Fruit fly (Drosophila melanogaster) whole organism, embryonic: ENCODE data around the gene CG13920.

Experiments
- Antp ChIP-seq: fragments of 200-800 bp; sonication (Bioruptor generic); optimal IDR thresholded peaks from 3 replicates; lab custom pipeline; 2016; ENCODE audit warnings: missing biosample characterization, missing genetic modification characterization
- Atf6 ChIP-seq: fragments of 200-800 bp; sonication (Bioruptor generic); IDR thresholded peaks from 2 replicates; pipeline ENCODE4 v1.3.6; 2022; ENCODE audit warnings: missing biosample characterization, missing genetic modification characterization
- CG10209 ChIP-seq: fragments of 200-800 bp; sonication (Bioruptor generic); optimal IDR thresholded peaks from 3 replicates; lab custom pipeline; 2017; ENCODE audit warnings: missing biosample characterization, mild to moderate bottlenecking, missing genetic modification characterization, missing genetic modification reagents
- CG10543 ChIP-seq: fragments of 200-800 bp; sonication (Bioruptor generic); optimal IDR thresholded peaks from 3 replicates; lab custom pipeline; 2017; ENCODE audit warnings: missing biosample characterization, mild to moderate bottlenecking, missing genetic modification characterization, moderate library complexity
- CG14050 ChIP-seq: fragments of 200-800 bp; sonication (Bioruptor generic); IDR thresholded peaks from 3 replicates; pipeline ENCODE4 v1.3.6; 2022; ENCODE audit warnings: missing biosample characterization, missing genetic modification characterization
- CG15073 ChIP-seq: fragments of 200-800 bp; sonication (Bioruptor generic); optimal IDR thresholded peaks from 2 replicates; lab custom pipeline; 2016; ENCODE audit warnings: missing biosample characterization, missing genetic modification characterization
- CG16779 ChIP-seq: fragments of 200-800 bp; sonication (Bioruptor generic); IDR thresholded peaks from 2 replicates; pipeline ENCODE4 v1.3.6; 2022; ENCODE audit warnings: missing biosample characterization, missing genetic modification characterization
- CG17359 ChIP-seq: fragments of 200-800 bp; sonication (Bioruptor generic); optimal IDR thresholded peaks from 3 replicates; lab custom pipeline; 2018; ENCODE audit warnings: missing biosample characterization, mild to moderate bottlenecking, missing genetic modification characterization, moderate library complexity
- CG31224 ChIP-seq: fragments of 200-800 bp; sonication (Bioruptor generic); IDR thresholded peaks from 2 replicates; pipeline ENCODE4 v1.3.6; 2022; ENCODE audit warnings: missing biosample characterization, missing genetic modification characterization
- CG34376 ChIP-seq: fragments of 200-800 bp; sonication (Bioruptor generic); optimal IDR thresholded peaks from 2 replicates; lab custom pipeline; 2018; ENCODE audit warnings: missing biosample characterization, mild to moderate bottlenecking, missing genetic modification characterization
- CG3995 ChIP-seq: fragments of 200-800 bp; sonication (Bioruptor generic); optimal IDR thresholded peaks from 3 replicates; lab custom pipeline; 2016; ENCODE audit warnings: missing biosample characterization, missing genetic modification characterization
- CG4617 ChIP-seq: fragments of 200-800 bp; sonication (Bioruptor generic); optimal IDR thresholded peaks from 3 replicates; lab custom pipeline; 2016; ENCODE audit warnings: missing biosample characterization, missing genetic modification characterization, borderline replicate concordance
- CG7357 ChIP-seq: fragments of 200-800 bp; sonication (Bioruptor generic); IDR thresholded peaks from 3 replicates; pipeline ENCODE4 v1.3.6; 2022; ENCODE audit warnings: missing biosample characterization, missing genetic modification characterization
- CG7745 ChIP-seq: fragments of 200-800 bp; sonication (Bioruptor generic); optimal IDR thresholded peaks from 2 replicates; lab custom pipeline; 2018; ENCODE audit warnings: missing biosample characterization, mild to moderate bottlenecking, missing genetic modification characterization, moderate library complexity
- CG8089 ChIP-seq: fragments of 200-800 bp; sonication (Bioruptor generic); optimal IDR thresholded peaks from 3 replicates; lab custom pipeline; 2016; ENCODE audit warnings: missing biosample characterization, missing genetic modification characterization
- CoRest ChIP-seq: fragments of 200-800 bp; sonication (Bioruptor generic); optimal IDR thresholded peaks from 3 replicates; lab custom pipeline; 2018; ENCODE audit warnings: missing biosample characterization, mild to moderate bottlenecking, missing genetic modification characterization, moderate library complexity
- D19B ChIP-seq: fragments of 200-800 bp; sonication (Bioruptor generic); optimal IDR thresholded peaks from 2 replicates; lab custom pipeline; 2017; ENCODE audit warnings: missing biosample characterization, mild to moderate bottlenecking, missing genetic modification characterization
- Dad ChIP-seq: fragments of 200-800 bp; sonication (Bioruptor generic); optimal IDR thresholded peaks from 3 replicates; lab custom pipeline; 2016; ENCODE audit warnings: missing biosample characterization, missing genetic modification characterization
- Deaf1 ChIP-seq: fragments of 200-800 bp; optimal IDR thresholded peaks from 3 replicates; lab custom pipeline; 2019; ENCODE audit warnings: missing biosample characterization, mild to moderate bottlenecking, missing genetic modification characterization, moderate library complexity
- Ets65A ChIP-seq: fragments of 200-800 bp; sonication (Bioruptor generic); peaks from one replicate; lab custom pipeline; 2016; ENCODE audit warnings: missing biosample characterization, missing genetic modification characterization
- Fer1 ChIP-seq: fragments of 200-800 bp; sonication (Bioruptor generic); optimal IDR thresholded peaks from 2 replicates; lab custom pipeline; 2017; ENCODE audit warnings: missing biosample characterization, mild to moderate bottlenecking, missing genetic modification characterization
- HHEX ChIP-seq: fragments of 200-800 bp; sonication (Bioruptor generic); optimal IDR thresholded peaks from 3 replicates; lab custom pipeline; 2017; ENCODE audit warnings: missing biosample characterization, mild to moderate bottlenecking, missing genetic modification characterization, missing genetic modification reagents
- Hr78 ChIP-seq, 2 experiments: fragments of 200-800 bp in 1 of 2; fragments of >200 bp in 1 of 2; sonication (Bioruptor generic) in 1 of 2; optimal IDR thresholded peaks; 2 replicates each; lab custom pipeline; 2017 to 2019; ENCODE audit warnings: missing biosample characterization in 2 of 2, missing genetic modification characterization in 2 of 2, mild to moderate bottlenecking in 1 of 2, moderate library complexity in 1 of 2
- Kr ChIP-seq: fragments of 200-800 bp; sonication (Bioruptor generic); optimal IDR thresholded peaks from 2 replicates; lab custom pipeline; 2017; ENCODE audit warnings: missing biosample characterization, mild to moderate bottlenecking, missing genetic modification characterization
- Opbp ChIP-seq: fragments of 200-800 bp; sonication (Bioruptor generic); IDR thresholded peaks from 3 replicates; pipeline ENCODE4 v1.3.6; 2022; ENCODE audit warnings: missing biosample characterization, missing genetic modification characterization; ENCODE audit not compliant: partially characterized antibody
- Sry-δ ChIP-seq: fragments of 200-800 bp; sonication (Bioruptor generic); optimal IDR thresholded peaks from 2 replicates; lab custom pipeline; 2016; ENCODE audit warnings: missing biosample characterization, missing genetic modification characterization
- Ssrp ChIP-seq: fragments of 200-800 bp; sonication (Bioruptor generic); optimal IDR thresholded peaks from 2 replicates; lab custom pipeline; 2018; ENCODE audit warnings: missing biosample characterization, mild to moderate bottlenecking, missing genetic modification characterization, moderate library complexity
- Trl ChIP-seq, 3 experiments: fragments of >200 bp in 2 of 3; fragments of 200-800 bp in 1 of 3; sonication (Bioruptor generic) in 1 of 3; optimal IDR thresholded peaks; 2 replicates in 1 of 3; 3 replicates in 2 of 3; lab custom pipeline; 2016 to 2017; ENCODE audit warnings: missing biosample characterization in 1 of 3, missing genetic modification characterization in 1 of 3
- abd-A ChIP-seq: fragments of 200-800 bp; sonication (Bioruptor generic); optimal IDR thresholded peaks from 3 replicates; lab custom pipeline; 2019; ENCODE audit warnings: missing biosample characterization, mild to moderate bottlenecking, missing genetic modification characterization, moderate library complexity
- bowl ChIP-seq: fragments of 200-800 bp; sonication (Bioruptor generic); IDR thresholded peaks from 2 replicates; pipeline ENCODE4 v1.3.6; 2022; ENCODE audit warnings: missing biosample characterization, missing genetic modification characterization
- cad ChIP-seq: fragments of >200 bp; optimal IDR thresholded peaks from 2 replicates; lab custom pipeline; 2017; ENCODE audit warnings: missing biosample characterization, missing genetic modification characterization
- crc ChIP-seq: fragments of 200-800 bp; sonication (Bioruptor generic); optimal IDR thresholded peaks from 2 replicates; lab custom pipeline; 2016; ENCODE audit warnings: missing biosample characterization, missing genetic modification characterization
- kah ChIP-seq: fragments of 200-800 bp; sonication (Bioruptor generic); optimal IDR thresholded peaks from 2 replicates; lab custom pipeline; 2018; ENCODE audit warnings: missing biosample characterization, mild to moderate bottlenecking, missing genetic modification characterization
- ken ChIP-seq: fragments of 200-800 bp; sonication (Bioruptor generic); IDR thresholded peaks from 3 replicates; pipeline ENCODE4 v1.3.6; 2022; ENCODE audit warnings: missing biosample characterization, missing genetic modification characterization
- mam ChIP-seq: fragments of 200-800 bp; sonication (Bioruptor generic); optimal IDR thresholded peaks from 3 replicates; lab custom pipeline; 2016; ENCODE audit warnings: missing biosample characterization, missing genetic modification characterization
- nerfin-1 ChIP-seq: fragments of 200-800 bp; sonication (Bioruptor generic); optimal IDR thresholded peaks from 3 replicates; lab custom pipeline; 2019; ENCODE audit warnings: missing biosample characterization, mild to moderate bottlenecking, missing genetic modification characterization, moderate library complexity
- odd ChIP-seq: fragments of 200-800 bp; sonication (Bioruptor generic); optimal IDR thresholded peaks from 2 replicates; lab custom pipeline; 2017; ENCODE audit warnings: missing biosample characterization, mild to moderate bottlenecking, missing genetic modification characterization
- pita ChIP-seq: fragments of 200-800 bp; sonication (Bioruptor generic); optimal IDR thresholded peaks from 2 replicates; lab custom pipeline; 2017; ENCODE audit warnings: missing biosample characterization, mild to moderate bottlenecking, missing genetic modification characterization
- pum ChIP-seq: fragments of 200-800 bp; sonication (Bioruptor generic); optimal IDR thresholded peaks from 2 replicates; lab custom pipeline; 2016; ENCODE audit warnings: missing biosample characterization, missing genetic modification characterization
- rib ChIP-seq: fragments of 200-800 bp; sonication (Bioruptor generic); IDR thresholded peaks from 2 replicates; pipeline ENCODE4 v1.3.6; 2022; ENCODE audit warnings: missing biosample characterization, missing genetic modification characterization
- seq ChIP-seq: fragments of 200-800 bp; sonication (Bioruptor generic); IDR thresholded peaks from 2 replicates; pipeline ENCODE4 v1.3.6; 2022; ENCODE audit warnings: missing biosample characterization, missing genetic modification characterization
- so ChIP-seq: fragments of 200-800 bp; sonication (Bioruptor generic); IDR thresholded peaks from 3 replicates; pipeline ENCODE4 v1.3.6; 2022; ENCODE audit warnings: missing biosample characterization, missing genetic modification characterization
- sqz ChIP-seq: fragments of 200-800 bp; sonication (Bioruptor generic); optimal IDR thresholded peaks from 3 replicates; lab custom pipeline; 2018; ENCODE audit warnings: missing biosample characterization, mild to moderate bottlenecking, missing genetic modification characterization
- stc ChIP-seq: fragments of 200-800 bp; sonication (Bioruptor generic); IDR thresholded peaks from 2 replicates; pipeline ENCODE4 v1.3.6; 2022; ENCODE audit warnings: missing biosample characterization, missing genetic modification characterization
- sug ChIP-seq: fragments of 200-800 bp; optimal IDR thresholded peaks from 2 replicates; lab custom pipeline; 2019; ENCODE audit warnings: missing biosample characterization, mild to moderate bottlenecking, missing genetic modification characterization, moderate library complexity
- unc-4 ChIP-seq: fragments of 200-800 bp; sonication (Bioruptor generic); IDR thresholded peaks from 2 replicates; pipeline ENCODE4 v1.3.6; 2022; ENCODE audit warnings: missing biosample characterization, missing genetic modification characterization; ENCODE audit not compliant: partially characterized antibody
- vnd ChIP-seq: fragments of 200-800 bp; sonication (Bioruptor generic); IDR thresholded peaks from 3 replicates; pipeline ENCODE4 v1.3.6; 2022; ENCODE audit warnings: missing biosample characterization, missing genetic modification characterization; ENCODE audit not compliant: partially characterized antibody
- vvl ChIP-seq: fragments of 200-800 bp; sonication (Bioruptor generic); IDR thresholded peaks from 2 replicates; pipeline ENCODE4 v1.3.6; 2022; ENCODE audit warnings: missing biosample characterization, missing genetic modification characterization
- z ChIP-seq: fragments of 200-800 bp; sonication (Bioruptor generic); IDR thresholded peaks from 3 replicates; pipeline ENCODE4 v1.3.6; 2022; ENCODE audit warnings: missing biosample characterization, missing genetic modification characterization
- zfh1 ChIP-seq: fragments of 200-800 bp; sonication (Bioruptor generic); IDR thresholded peaks from 3 replicates; pipeline ENCODE4 v1.3.6; 2022; ENCODE audit warnings: missing biosample characterization, missing genetic modification characterization

CG13920 gene

DNA sequence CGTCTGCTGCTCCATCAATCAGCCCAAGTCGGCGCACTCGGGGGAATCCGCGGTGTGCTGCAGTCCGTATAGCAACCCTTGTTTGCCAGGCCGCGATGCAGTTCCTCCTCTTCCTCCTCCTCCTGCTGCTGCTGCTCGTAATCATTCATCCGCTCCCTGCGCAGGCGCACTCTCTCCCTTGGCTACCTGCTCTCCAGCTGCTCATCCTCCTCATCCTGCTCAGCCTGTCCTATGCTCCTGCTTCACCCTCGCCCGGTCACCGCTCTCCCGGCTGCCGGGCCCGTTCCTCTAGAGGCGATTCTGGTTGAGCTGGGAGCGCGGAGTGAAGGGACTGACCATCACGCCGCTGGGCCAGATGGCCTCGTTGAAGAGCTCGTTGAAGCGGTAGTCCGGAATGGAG is 21.8 kb upstream of the CG13920 start (continued):
- no peak for TF ChIP-seq unc-4
- peak; percentile 31 for TF ChIP-seq Deaf1 (tag; lab: Kevin White, UChicago)
- no peak for TF ChIP-seq kah (GFP tag; lab: Kevin White, UChicago)
- TF ChIP-seq zfh1, result no peak
- no peak for TF ChIP-seq CG17359
- no peak for TF ChIP-seq bowl (GFP tag; lab: Robert Waterston, UW)
- TF ChIP-seq sqz (GFP tag; lab: Kevin White, UChicago), result no peak
- TF ChIP-seq HHEX, result no peak
- TF ChIP-seq CoRest (tag; lab: Kevin White, UChicago), result no peak
- no peak for TF ChIP-seq mam (GFP tag; lab: Kevin White, UChicago)
- TF ChIP-seq odd, result no peak
- TF ChIP-seq CG4617 (GFP tag; lab: Kevin White, UChicago), result no peak
- no peak for TF ChIP-seq pum
- peak; percentile 48; the same call in 1 of the 2 replicates for TF ChIP-seq CG31224
- no peak for TF ChIP-seq CG15073

DNA sequence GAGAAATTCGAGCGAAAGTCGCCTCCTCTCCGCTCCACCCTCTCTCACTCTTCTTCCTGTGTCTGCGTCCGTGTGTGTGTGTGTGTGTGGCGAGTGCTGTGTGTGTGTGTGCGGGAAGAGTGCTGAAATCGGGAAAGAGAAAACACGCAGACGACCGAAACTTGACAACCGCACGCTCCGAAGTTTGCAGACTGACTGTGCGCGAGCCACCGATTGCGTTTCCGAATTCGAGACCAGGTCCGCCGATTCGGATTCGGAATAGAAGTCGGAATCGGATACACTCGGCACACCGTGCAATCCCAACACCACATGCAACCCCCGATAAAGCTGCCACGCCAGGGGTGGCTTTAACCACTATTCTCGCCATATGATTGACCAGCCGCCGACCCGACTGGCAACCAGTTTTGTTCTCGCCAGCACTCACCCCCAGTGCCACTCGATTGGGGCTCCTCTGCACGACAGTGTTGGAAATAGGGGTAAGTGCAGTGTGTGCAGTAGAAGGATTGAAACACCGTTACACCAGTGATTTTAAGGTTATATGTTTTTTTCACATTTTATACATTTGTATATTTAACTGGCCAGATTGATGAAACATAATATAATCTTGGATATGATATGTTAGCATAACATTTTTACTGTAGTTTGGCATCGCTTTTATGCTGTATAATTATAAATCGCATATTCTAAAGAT is 20.4 kb upstream of the CG13920 start, which contains the start of gene CG13928:
TSS of gene CG13928 (minus strand) at position 202 of the 691 bp plus-strand sequence.
- TF ChIP-seq CG14050 (GFP tag; lab: Robert Waterston, UW), result no peak
- TF ChIP-seq CG10543 (GFP tag; lab: Kevin White, UChicago), result peak; percentile 19
- 0 out of 2 replicates have a peak, but pooled peaks have one; percentile 18 for TF ChIP-seq vvl
- TF ChIP-seq Antp (GFP tag; lab: Kevin White, UChicago), result no peak
- TF ChIP-seq so (GFP tag; lab: Robert Waterston, UW), result 0 out of 3 replicates have a peak, but pooled peaks have one; percentile 30
- no peak for TF ChIP-seq CG10209 (GFP tag; lab: Kevin White, UChicago)
- peak; percentile 60 for TF ChIP-seq CG3995 (GFP tag; lab: Kevin White, UChicago)
- no peak for TF ChIP-seq D19B (GFP tag; lab: Kevin White, UChicago)
- TF ChIP-seq ken (GFP tag; lab: Robert Waterston, UW), result no peak
- TF ChIP-seq pita, result no peak
- no peak for TF ChIP-seq Ets65A
- 0 out of 3 replicates have a peak, but pooled peaks have one; percentile 12 for TF ChIP-seq vnd (GFP tag; lab: Robert Waterston, UW)
- TF ChIP-seq Fer1, result peak; percentile 40
- no peak for TF ChIP-seq CG8089 (GFP tag; lab: Kevin White, UChicago)
- TF ChIP-seq rib (GFP tag; lab: Robert Waterston, UW), result no peak
- no peak for TF ChIP-seq stc (GFP tag; lab: Robert Waterston, UW)
- TF ChIP-seq CG7357 (GFP tag; lab: Robert Waterston, UW), result no peak
- TF ChIP-seq Ssrp (tag; lab: Kevin White, UChicago), result no peak
- peak; percentile 87 for TF ChIP-seq CG16779 (GFP tag; lab: Robert Waterston, UW)
- TF ChIP-seq Hr78 (GFP tag; optimal IDR thresholded peaks at IDR 0.05; lab: Kevin White, UChicago), result no peak
- TF ChIP-seq sug (tag; lab: Kevin White, UChicago), result no peak
- no peak for TF ChIP-seq Sry-δ (GFP tag; lab: Kevin White, UChicago)
- TF ChIP-seq abd-A (tag; lab: Kevin White, UChicago), result peak; percentile 14
- TF ChIP-seq nerfin-1, result peak; percentile 21
- peak; percentile 44 for TF ChIP-seq Kr (GFP tag; lab: Kevin White, UChicago)
- peak; percentile 75; the same call in 1 of the 2 replicates for TF ChIP-seq seq (GFP tag; lab: Robert Waterston, UW)
- no peak for TF ChIP-seq cad
- TF ChIP-seq Atf6, result 0 out of 2 replicates have a peak, but pooled peaks have one; percentile 5
- TF ChIP-seq z (GFP tag; lab: Robert Waterston, UW), result peak; percentile 60; the same call in 1 of the 3 replicates
- no peak for TF ChIP-seq Dad
- TF ChIP-seq Trl (optimal IDR thresholded peaks at IDR 0.05; lab: Kevin White, UChicago), result peak; percentile 24 to 53
- TF ChIP-seq Trl (GFP tag; optimal IDR thresholded peaks at IDR 0.05; lab: Kevin White, UChicago), result no peak
- TF ChIP-seq Opbp (GFP tag; lab: Robert Waterston, UW), result no peak
- no peak for TF ChIP-seq crc (GFP tag; lab: Kevin White, UChicago)
- no peak for TF ChIP-seq CG7745
- TF ChIP-seq CG34376 (GFP tag; lab: Kevin White, UChicago), result peak; percentile 16
